Worm (Caenorhabditis elegans) whole organism, L1 larva: ENCODE measurements around the gene fbxa-94.

ENCODE experiments used
- C04F5.9 ChIP-seq: sonication (generic microtip); optimal IDR thresholded peaks from 2 replicates; lab custom pipeline; 2016; ENCODE audit warnings: missing genetic modification characterization, missing compliant biosample characterization
- C16A3.4 ChIP-seq: fragments of 150-350 bp; optimal IDR thresholded peaks from 2 replicates; lab custom pipeline; 2014; ENCODE audit warnings: missing biosample characterization, missing genetic modification characterization
- F16B12.6 ChIP-seq: fragments of 150-350 bp; optimal IDR thresholded peaks from 2 replicates; lab custom pipeline; 2014; ENCODE audit warnings: missing biosample characterization, missing genetic modification characterization
- Y116A8C.19 ChIP-seq: sonication (generic microtip); optimal IDR thresholded peaks from 2 replicates; lab custom pipeline; 2016; ENCODE audit warnings: missing compliant biosample characterization, missing genetic modification characterization, borderline replicate concordance
- alr-1 ChIP-seq: fragments of 200-800 bp; sonication (Bioruptor generic); optimal IDR thresholded peaks from 2 replicates; lab custom pipeline; 2018; ENCODE audit warnings: borderline replicate concordance, mild to moderate bottlenecking, missing genetic modification characterization, missing compliant biosample characterization
- ama-1 ChIP-seq: fragments of 150-350 bp; optimal IDR thresholded peaks from 2 replicates; lab custom pipeline; 2014
- blmp-1 ChIP-seq: fragments of 150-350 bp; optimal IDR thresholded peaks from 2 replicates; lab custom pipeline; 2014; ENCODE audit warnings: missing biosample characterization, missing genetic modification characterization
- ceh-8 ChIP-seq: fragments of 200-800 bp; sonication (Bioruptor generic); optimal IDR thresholded peaks from 2 replicates; lab custom pipeline; 2018; ENCODE audit warnings: mild to moderate bottlenecking, missing genetic modification characterization, moderate library complexity, missing compliant biosample characterization
- ceh-88 ChIP-seq: fragments of 200-800 bp; sonication (Bioruptor generic); IDR thresholded peaks from 2 replicates; pipeline ENCODE4 v1.3.6; 2022; ENCODE audit warnings: missing genetic modification characterization, missing compliant biosample characterization
- ceh-90 ChIP-seq: sonication (generic microtip); optimal IDR thresholded peaks from 2 replicates; lab custom pipeline; 2016; ENCODE audit warnings: missing genetic modification characterization, missing compliant biosample characterization
- ces-1 ChIP-seq: fragments of 150-350 bp; optimal IDR thresholded peaks from 2 replicates; lab custom pipeline; 2014; ENCODE audit warnings: missing biosample characterization, missing genetic modification reagents, missing genetic modification characterization
- dpl-1 ChIP-seq, 3 experiments: fragments of 150-350 bp in 2 of 3; sonication (generic microtip) in 1 of 3; optimal IDR thresholded peaks; 2 replicates each; lab custom pipeline; 2014 to 2017; ENCODE audit warnings: missing biosample characterization in 3 of 3, missing genetic modification characterization in 3 of 3, missing genetic modification reagents in 3 of 3
- dsc-1 ChIP-seq: sonication (generic microtip); optimal IDR thresholded peaks from 2 replicates; lab custom pipeline; 2016; ENCODE audit warnings: mild to moderate bottlenecking, missing genetic modification characterization, missing compliant biosample characterization
- efl-1 ChIP-seq, 4 experiments: fragments of 150-350 bp; optimal IDR thresholded peaks in 3 of 4; peaks in 1 of 4; 1 replicate in 1 of 4; 2 replicates in 3 of 4; lab custom pipeline; 2014; ENCODE audit warnings: missing biosample characterization in 2 of 4, missing genetic modification characterization in 2 of 4, missing genetic modification reagents in 2 of 4
- efl-3 ChIP-seq: fragments of 200-800 bp; sonication (Bioruptor generic); optimal IDR thresholded peaks from 2 replicates; lab custom pipeline; 2018; ENCODE audit warnings: mild to moderate bottlenecking, missing genetic modification characterization, missing compliant biosample characterization
- egl-13 ChIP-seq: sonication (generic microtip); optimal IDR thresholded peaks from 2 replicates; lab custom pipeline; 2016; ENCODE audit warnings: missing genotype, missing genetic modification reagents, missing genetic modification characterization, missing compliant biosample characterization
- egl-27 ChIP-seq, 2 experiments: fragments of 150-350 bp in 1 of 2; sonication (generic microtip); optimal IDR thresholded peaks; 3 replicates each; lab custom pipeline; 2017 to 2018; ENCODE audit warnings: missing biosample characterization in 2 of 2, missing genetic modification characterization in 2 of 2, missing genetic modification reagents in 2 of 2
- elt-3 ChIP-seq, 6 experiments: fragments of 150-350 bp in 1 of 6; sonication (generic microtip); optimal IDR thresholded peaks; 2 replicates each; lab custom pipeline; 2017 to 2018; ENCODE audit warnings: missing biosample characterization in 6 of 6, missing genetic modification characterization in 6 of 6, inconsistent platforms in 1 of 6
- ets-5 ChIP-seq: fragments of 200-800 bp; sonication (Bioruptor generic); IDR thresholded peaks from 2 replicates; pipeline ENCODE4 v1.3.6; 2022; ENCODE audit warnings: missing genetic modification characterization, missing compliant biosample characterization
- fkh-10 ChIP-seq: sonication (generic microtip); optimal IDR thresholded peaks from 2 replicates; lab custom pipeline; 2017; ENCODE audit warnings: missing biosample characterization, missing genetic modification reagents, missing genetic modification characterization
- fkh-8 ChIP-seq: sonication (generic microtip); optimal IDR thresholded peaks from 2 replicates; lab custom pipeline; 2016; ENCODE audit warnings: mild to moderate bottlenecking, missing genetic modification characterization, missing compliant biosample characterization
- fos-1 ChIP-seq: fragments of 150-350 bp; optimal IDR thresholded peaks from 2 replicates; lab custom pipeline; 2014; ENCODE audit warnings: missing biosample characterization, missing genetic modification characterization
- grh-1 ChIP-seq: fragments of 200-800 bp; sonication (Bioruptor generic); IDR thresholded peaks from 2 replicates; pipeline ENCODE4 v1.3.6; 2022; ENCODE audit warnings: missing genetic modification reagents, missing genetic modification characterization, missing compliant biosample characterization
- irx-1 ChIP-seq: sonication (generic microtip); optimal IDR thresholded peaks from 2 replicates; lab custom pipeline; 2016; ENCODE audit warnings: missing genetic modification characterization, missing compliant biosample characterization
- isw-1 ChIP-seq: fragments of 200-800 bp; sonication (Bioruptor generic); IDR thresholded peaks from 2 replicates; pipeline ENCODE4 v1.3.6; 2022; ENCODE audit warnings: missing genetic modification characterization, missing compliant biosample characterization
- lin-13 ChIP-seq: fragments of 150-350 bp; optimal IDR thresholded peaks from 2 replicates; lab custom pipeline; 2014; ENCODE audit warnings: missing biosample characterization, missing genetic modification reagents, missing genetic modification characterization
- lin-15B ChIP-seq: fragments of 150-350 bp; sonication (generic microtip); optimal IDR thresholded peaks from 3 replicates; lab custom pipeline; 2014; ENCODE audit warnings: missing biosample characterization, missing genetic modification characterization
- lin-35 ChIP-seq, 2 experiments: fragments of 150-350 bp; optimal IDR thresholded peaks; 2 replicates each; lab custom pipeline; 2014; ENCODE audit warnings: missing biosample characterization in 2 of 2, missing genetic modification characterization in 2 of 2, missing genetic modification reagents in 2 of 2
- lsy-2 ChIP-seq, 2 experiments: fragments of 150-350 bp; optimal IDR thresholded peaks; 2 replicates each; lab custom pipeline; 2014; ENCODE audit warnings: missing biosample characterization in 2 of 2, missing genetic modification characterization in 2 of 2
- mab-9 ChIP-seq: fragments of 200-800 bp; sonication (Bioruptor generic); IDR thresholded peaks from 2 replicates; pipeline ENCODE4 v1.3.6; 2022; ENCODE audit warnings: missing genetic modification reagents, missing genetic modification characterization, missing compliant biosample characterization
- mdl-1 ChIP-seq, 2 experiments: fragments of 150-350 bp; optimal IDR thresholded peaks; 2 replicates each; lab custom pipeline; 2014 to 2017; ENCODE audit warnings: missing biosample characterization in 2 of 2, missing genetic modification characterization in 2 of 2, inconsistent platforms in 1 of 2
- mef-2 ChIP-seq: fragments of 150-350 bp; optimal IDR thresholded peaks from 2 replicates; lab custom pipeline; 2014; ENCODE audit warnings: missing biosample characterization, missing genetic modification characterization
- mep-1 ChIP-seq: fragments of 150-350 bp; optimal IDR thresholded peaks from 2 replicates; lab custom pipeline; 2014; ENCODE audit warnings: missing biosample characterization, missing genetic modification characterization
- nhr-12 ChIP-seq: sonication (generic microtip); optimal IDR thresholded peaks from 2 replicates; lab custom pipeline; 2017; ENCODE audit warnings: missing biosample characterization, missing genetic modification characterization
- nhr-19 ChIP-seq: fragments of 200-800 bp; sonication (Bioruptor generic); conservative IDR thresholded peaks from 2 replicates; pipeline ENCODE4 v1.3.6; 2022; ENCODE audit warnings: missing genetic modification characterization, missing compliant biosample characterization
- nhr-20 ChIP-seq: sonication (generic microtip); optimal IDR thresholded peaks from 2 replicates; lab custom pipeline; 2016; ENCODE audit warnings: mild to moderate bottlenecking, missing genetic modification characterization, missing compliant biosample characterization
- nhr-237 ChIP-seq: fragments of 150-350 bp; optimal IDR thresholded peaks from 2 replicates; lab custom pipeline; 2014; ENCODE audit warnings: missing biosample characterization, missing genetic modification characterization
- nhr-28 ChIP-seq: fragments of 150-350 bp; optimal IDR thresholded peaks from 2 replicates; lab custom pipeline; 2014; ENCODE audit warnings: missing biosample characterization, missing genetic modification characterization
- nhr-71 ChIP-seq: sonication (generic microtip); optimal IDR thresholded peaks from 2 replicates; lab custom pipeline; 2016; ENCODE audit warnings: mild to moderate bottlenecking, missing genetic modification characterization, moderate library complexity, missing compliant biosample characterization
- nhr-77 ChIP-seq: fragments of 150-350 bp; optimal IDR thresholded peaks from 2 replicates; lab custom pipeline; 2014; ENCODE audit warnings: missing biosample characterization, missing genetic modification characterization
- nhr-84 ChIP-seq: sonication (generic microtip); optimal IDR thresholded peaks from 2 replicates; lab custom pipeline; 2017; ENCODE audit warnings: missing biosample characterization, missing genetic modification characterization
- nhr-90 ChIP-seq: sonication (generic microtip); optimal IDR thresholded peaks from 2 replicates; lab custom pipeline; 2016; ENCODE audit warnings: mild to moderate bottlenecking, missing genetic modification characterization, missing compliant biosample characterization; ENCODE audit not compliant: poor library complexity
- pax-3 ChIP-seq: fragments of 200-800 bp; sonication (Bioruptor generic); optimal IDR thresholded peaks from 2 replicates; lab custom pipeline; 2018; ENCODE audit warnings: mild to moderate bottlenecking, missing genetic modification characterization, moderate library complexity, missing compliant biosample characterization
- rnt-1 ChIP-seq: sonication (generic microtip); optimal IDR thresholded peaks from 2 replicates; lab custom pipeline; 2016; ENCODE audit warnings: mild to moderate bottlenecking, missing genetic modification characterization, moderate library complexity, missing compliant biosample characterization
- snu-23 ChIP-seq: sonication (generic microtip); optimal IDR thresholded peaks from 2 replicates; lab custom pipeline; 2016; ENCODE audit warnings: missing genetic modification characterization, missing compliant biosample characterization
- sptf-1 ChIP-seq: fragments of 150-350 bp; optimal IDR thresholded peaks from 2 replicates; lab custom pipeline; 2014; ENCODE audit warnings: missing biosample characterization, missing genetic modification characterization
- sup-37 ChIP-seq: fragments of 200-800 bp; sonication (Bioruptor generic); optimal IDR thresholded peaks from 2 replicates; lab custom pipeline; 2018; ENCODE audit warnings: mild to moderate bottlenecking, missing genetic modification characterization, missing compliant biosample characterization
- swsn-7 ChIP-seq: sonication (generic microtip); optimal IDR thresholded peaks from 2 replicates; lab custom pipeline; 2016; ENCODE audit warnings: missing genetic modification characterization, missing compliant biosample characterization
- tbx-2 ChIP-seq: sonication (generic microtip); optimal IDR thresholded peaks from 2 replicates; lab custom pipeline; 2016; ENCODE audit warnings: missing genetic modification characterization, missing compliant biosample characterization
- unc-130 ChIP-seq: fragments of 150-350 bp; optimal IDR thresholded peaks from 2 replicates; lab custom pipeline; 2017; ENCODE audit warnings: missing biosample characterization, missing genetic modification characterization, inconsistent platforms
- unc-30 ChIP-seq: sonication (generic microtip); optimal IDR thresholded peaks from 2 replicates; lab custom pipeline; 2017; ENCODE audit warnings: missing biosample characterization, missing genetic modification characterization
- vab-15 ChIP-seq: sonication (generic microtip); optimal IDR thresholded peaks from 2 replicates; lab custom pipeline; 2017; ENCODE audit warnings: missing genotype, mild to moderate bottlenecking, missing genetic modification characterization, missing compliant biosample characterization
- ztf-11 ChIP-seq, 2 experiments: sonication (generic microtip); optimal IDR thresholded peaks; 2 replicates each; lab custom pipeline; 2016 to 2017; ENCODE audit warnings: missing genetic modification characterization in 2 of 2, missing biosample characterization in 1 of 2, missing compliant biosample characterization in 1 of 2

The fbxa-94 gene

DNA sequence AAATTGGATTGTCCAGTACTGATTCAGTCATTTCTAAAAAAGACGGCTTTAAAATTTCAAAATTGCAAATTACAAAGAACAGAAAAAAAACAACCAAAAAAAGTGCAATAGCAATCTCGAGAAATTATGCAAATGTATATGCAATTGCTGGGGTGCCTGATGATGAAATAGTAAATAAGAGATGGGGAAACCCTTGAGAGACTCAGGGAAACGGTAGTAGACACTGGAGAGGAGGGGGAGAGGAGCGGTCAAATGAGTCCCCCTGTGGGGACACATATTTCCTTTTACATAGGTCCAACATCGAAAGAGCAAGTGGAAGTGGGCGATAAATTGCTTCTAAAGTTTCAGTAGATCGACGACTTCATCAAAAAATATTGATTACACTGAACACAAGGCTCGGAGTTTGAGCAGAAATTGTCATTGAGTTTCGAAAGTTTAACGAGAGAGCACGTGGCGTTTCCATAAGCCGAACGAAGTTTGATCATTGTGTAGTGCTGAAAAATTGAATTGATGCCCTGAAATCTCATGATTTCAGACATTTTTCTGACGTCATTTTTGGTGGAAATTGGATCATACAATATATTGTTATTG lies 37.7 kb downstream of the fbxa-94 start, which contains the start of the genes fbxa-153 and str-12:
Gene fbxa-153 (minus strand): TSS at position 35 of the 591 bp plus-strand sequence.
Gene str-12 (plus strand): TSS at position 541 of the 591 bp plus-strand sequence.
- TF ChIP-seq ceh-88 (GFP tag; lab: Robert Waterston, UW), result no peak
- TF ChIP-seq sptf-1 (tag; lab: Kevin White, UChicago), result no peak
- no peak for TF ChIP-seq mdl-1 (tag; optimal IDR thresholded peaks at IDR 0.05; lab: Kevin White, UChicago)
- no peak for TF ChIP-seq nhr-237 (tag; lab: Kevin White, UChicago)
- peak in 1 of 2 experiments; percentile 1 for TF ChIP-seq efl-1 (optimal IDR thresholded peaks at IDR 0.05; lab: Kevin White, UChicago)
- peak in 1 of 2 experiments; percentile 32 for TF ChIP-seq efl-1 (GFP tag; optimal IDR thresholded peaks at IDR 0.05 in 1 of 2; lab: Kevin White, UChicago)
- TF ChIP-seq Y116A8C.19 (tag; lab: Kevin White, UChicago), result no peak
- no peak for TF ChIP-seq C04F5.9 (tag; lab: Kevin White, UChicago)
- no peak for TF ChIP-seq nhr-12 (tag; lab: Kevin White, UChicago)
- no peak for TF ChIP-seq fkh-10 (GFP tag; lab: Kevin White, UChicago)
- TF ChIP-seq fos-1 (tag; lab: Kevin White, UChicago), result no peak
- TF ChIP-seq swsn-7, result peak; percentile 8
- no peak for TF ChIP-seq elt-3 (tag; optimal IDR thresholded peaks at IDR 0.05; lab: Kevin White, UChicago)
- no peak for TF ChIP-seq dsc-1 (tag; lab: Kevin White, UChicago)
- no peak for TF ChIP-seq ceh-8 (GFP tag; lab: Kevin White, UChicago)
- no peak for TF ChIP-seq nhr-77
- no peak for TF ChIP-seq nhr-28 (tag; lab: Kevin White, UChicago)
- no peak for TF ChIP-seq sup-37 (GFP tag; lab: Kevin White, UChicago)
- TF ChIP-seq snu-23, result no peak
- TF ChIP-seq nhr-90 (tag; lab: Kevin White, UChicago), result no peak
- TF ChIP-seq fkh-8, result peak; percentile 36
- TF ChIP-seq nhr-84 (tag; lab: Kevin White, UChicago), result no peak
- TF ChIP-seq irx-1 (tag; lab: Kevin White, UChicago), result no peak
- no peak for TF ChIP-seq blmp-1 (tag; lab: Kevin White, UChicago)
- no peak for TF ChIP-seq ama-1 (lab: Kevin White, UChicago)
- no peak for TF ChIP-seq nhr-20 (tag; lab: Kevin White, UChicago)
- TF ChIP-seq vab-15 (tag; lab: Kevin White, UChicago), result no peak
- TF ChIP-seq lin-35 (GFP tag; optimal IDR thresholded peaks at IDR 0.05; lab: Kevin White, UChicago), result peak in 1 of 2 experiments; percentile 11
- no peak for TF ChIP-seq pax-3 (tag; lab: Kevin White, UChicago)
- peak; percentile 28 for TF ChIP-seq isw-1 (GFP tag; lab: Robert Waterston, UW)
- TF ChIP-seq ces-1 (GFP tag; lab: Kevin White, UChicago), result no peak
- TF ChIP-seq lin-15B, result no peak
- TF ChIP-seq lin-13 (GFP tag; lab: Kevin White, UChicago), result no peak
- TF ChIP-seq ets-5, result no peak
- TF ChIP-seq mab-9 (GFP tag; lab: Robert Waterston, UW), result no peak
- no peak for TF ChIP-seq ztf-11 (tag; optimal IDR thresholded peaks at IDR 0.05; lab: Kevin White, UChicago)
- no peak for TF ChIP-seq ceh-90 (tag; lab: Kevin White, UChicago)
- no peak for TF ChIP-seq nhr-19 (GFP tag; lab: Robert Waterston, UW)
- TF ChIP-seq lsy-2 (tag; optimal IDR thresholded peaks at IDR 0.05; lab: Kevin White, UChicago), result no peak
- TF ChIP-seq nhr-71 (tag; lab: Kevin White, UChicago), result no peak
- no peak for TF ChIP-seq egl-13 (tag; lab: Kevin White, UChicago)
- no peak for TF ChIP-seq unc-130
- no peak for TF ChIP-seq unc-30 (tag; lab: Kevin White, UChicago)
- TF ChIP-seq mef-2 (tag; lab: Kevin White, UChicago), result no peak
- TF ChIP-seq C16A3.4 (tag; lab: Kevin White, UChicago), result no peak
- TF ChIP-seq egl-27 (tag; optimal IDR thresholded peaks at IDR 0.05; lab: Kevin White, UChicago), result no peak
- TF ChIP-seq efl-3 (GFP tag; lab: Kevin White, UChicago), result no peak
- no peak for TF ChIP-seq rnt-1 (tag; lab: Kevin White, UChicago)
- TF ChIP-seq mep-1 (tag; lab: Kevin White, UChicago), result peak; percentile 35
- TF ChIP-seq alr-1, result no peak
- peak in 1 of 3 experiments; percentile 21 for TF ChIP-seq dpl-1 (GFP tag; optimal IDR thresholded peaks at IDR 0.05; lab: Kevin White, UChicago)
- no peak for TF ChIP-seq F16B12.6 (tag; lab: Kevin White, UChicago)
- TF ChIP-seq grh-1 (GFP tag; lab: Robert Waterston, UW), result no peak
- no peak for TF ChIP-seq tbx-2 (tag; lab: Kevin White, UChicago)
